Fruit fly (Drosophila melanogaster): ENCODE measurements around the gene CG46448.

DNA sequence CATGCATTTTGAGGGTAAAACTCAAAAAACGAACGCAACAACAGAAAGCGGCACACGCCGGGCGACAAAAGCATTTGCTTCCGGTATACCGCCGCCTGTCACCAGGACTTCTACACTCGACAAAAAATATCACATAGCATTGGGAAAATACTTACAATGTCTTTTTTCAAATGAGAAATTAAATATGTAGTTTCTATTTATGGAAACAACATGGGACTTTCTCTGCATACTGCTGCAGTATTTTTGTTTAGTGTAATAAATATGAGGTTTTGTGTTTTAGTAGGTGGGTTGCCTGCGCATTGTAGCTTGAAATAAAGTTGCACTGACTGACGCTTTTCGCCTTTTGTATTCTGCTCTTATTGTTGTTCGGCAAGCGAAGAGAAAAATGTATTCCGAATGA, 5.6 kb downstream of the CG46448 start:
- TF ChIP-seq tj (GFP tag; optimal IDR thresholded peaks at IDR 0.05), result no peak
- TF ChIP-seq pad (GFP tag; optimal IDR thresholded peaks at IDR 0.05), result no peak
- no peak for TF ChIP-seq CG33017 (tag; optimal IDR thresholded peaks at IDR 0.05)
- no peak for TF ChIP-seq toe (GFP tag; optimal IDR thresholded peaks at IDR 0.05)
- no peak for TF ChIP-seq Mnt (GFP tag; optimal IDR thresholded peaks at IDR 0.05)
- no peak for TF ChIP-seq CG11617 (GFP tag; optimal IDR thresholded peaks at IDR 0.05)
